Worm (Caenorhabditis elegans): Measurements from ENCODE around the gene K09H11.4.

K09H11.4 gene

DNA sequence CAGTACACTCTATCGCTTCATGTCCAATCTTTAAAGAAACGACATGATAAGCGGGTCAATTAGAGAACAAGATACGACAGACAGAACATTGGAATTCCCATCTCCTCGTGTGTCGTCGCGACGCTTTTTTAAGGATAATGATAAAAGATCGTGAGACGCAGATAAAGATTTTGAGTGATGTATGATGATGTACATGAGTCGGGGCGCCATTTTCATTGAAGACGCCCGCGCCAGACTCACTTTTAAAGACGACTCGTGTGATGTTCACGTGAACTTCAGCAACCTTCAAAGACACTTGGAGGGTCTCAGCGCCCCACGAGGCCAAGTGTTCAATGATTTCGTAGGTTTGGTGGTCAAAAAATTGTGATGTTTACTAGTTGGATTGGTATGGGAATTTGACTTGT is 41.9 kb upstream of the K09H11.4 start (continued):
- TF ChIP-seq nfya-1 (tag; optimal IDR thresholded peaks at IDR 0.05; ENCODE audit: borderline replicate concordance, insufficient read depth) = no peak
- TF ChIP-seq ceh-79 (tag; optimal IDR thresholded peaks at IDR 0.05) = no peak
- peak; percentile 26 for TF ChIP-seq die-1 (tag; optimal IDR thresholded peaks at IDR 0.05)
- TF ChIP-seq K12H6.12 (tag; optimal IDR thresholded peaks at IDR 0.05) = peak; percentile 18
- TF ChIP-seq lin-54 (GFP tag; optimal IDR thresholded peaks at IDR 0.05) = no peak

DNA sequence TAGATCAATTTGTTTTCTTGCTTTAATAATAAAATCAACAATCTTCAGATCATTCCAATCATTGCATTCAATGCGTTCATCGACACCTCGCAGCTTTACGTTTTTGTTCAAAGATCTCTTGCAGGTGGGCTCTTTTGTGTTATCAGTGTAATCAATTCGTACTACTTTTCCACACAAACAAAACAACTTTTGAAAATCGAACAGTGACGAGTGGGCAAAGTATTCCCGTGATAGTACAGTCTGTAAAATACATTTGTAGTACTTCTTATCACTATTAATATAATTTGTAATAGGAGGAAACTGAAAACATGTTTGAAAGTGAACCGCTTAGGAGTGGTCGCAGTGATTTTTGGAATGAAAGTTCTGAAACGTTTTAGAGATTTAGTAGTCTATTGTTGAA is 38.7 kb upstream of the K09H11.4 start, which contains the start of gene pgph-2:
Gene pgph-2, plus strand, starts transcription at position 47 of the 400 bp plus-strand sequence.
- TF ChIP-seq him-1 (tag; optimal IDR thresholded peaks at IDR 0.05) = no peak
- TF ChIP-seq efl-1 (GFP tag; optimal IDR thresholded peaks at IDR 0.05) = no peak
- no peak for TF ChIP-seq hmg-1.2 (GFP tag; IDR thresholded peaks at IDR 0.05)
- TF ChIP-seq ztf-22 (GFP tag; optimal IDR thresholded peaks at IDR 0.05) = no peak
- TF ChIP-seq let-607 (tag; optimal IDR thresholded peaks at IDR 0.05) = no peak
- TF ChIP-seq zfh-2 (GFP tag; conservative IDR thresholded peaks at IDR 0.05) = no peak

DNA sequence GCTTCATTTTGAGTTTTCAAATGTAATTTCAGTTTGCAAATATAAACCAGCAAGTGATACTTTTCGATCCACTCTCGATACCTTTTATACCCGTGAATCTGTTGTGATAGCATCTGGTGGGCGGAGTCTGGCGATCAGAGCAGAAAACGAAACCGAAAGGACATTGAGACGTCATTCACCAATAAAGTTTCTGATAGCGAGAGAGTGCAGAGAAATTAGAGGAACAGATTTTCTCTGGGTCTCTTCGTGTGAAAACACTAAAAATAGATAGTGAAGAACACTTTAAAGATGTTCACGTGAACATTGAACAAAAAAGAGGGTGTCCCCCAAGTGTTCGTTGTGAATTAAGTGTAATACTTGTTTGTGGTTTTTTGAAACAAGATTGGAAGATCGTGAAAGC is 37.4 kb upstream of the K09H11.4 start, which contains the start of gene pgph-3:
Gene pgph-3, minus strand, starts transcription at position 60 of the 400 bp plus-strand sequence.
- TF ChIP-seq snpc-1.1 (tag; optimal IDR thresholded peaks at IDR 0.05; ENCODE audit: insufficient read depth) (no peak), ztf-3 (GFP tag; optimal IDR thresholded peaks at IDR 0.05) (no peak), F49E8.2 (tag; optimal IDR thresholded peaks at IDR 0.05; ENCODE audit: insufficient read depth) (no peak), hmg-1.2 (GFP tag; IDR thresholded peaks at IDR 0.05) (peak; percentile 68; the same call in 1 of the 2 replicates), nhr-80 (tag; optimal IDR thresholded peaks at IDR 0.05) (peak; percentile 78), somi-1 (GFP tag; optimal IDR thresholded peaks at IDR 0.05) (peak; percentile 40), ztf-26 (tag; optimal IDR thresholded peaks at IDR 0.05) (peak; percentile 57), ZK185.1 (tag; optimal IDR thresholded peaks at IDR 0.05; ENCODE audit: poor library complexity, severe bottlenecking) (peak; percentile 8), C06A6.2 (GFP tag; conservative IDR thresholded peaks at IDR 0.05) (peak; percentile 37; the same call in 1 of the 2 replicates), ceh-27 (GFP tag; optimal IDR thresholded peaks at IDR 0.05) (peak; percentile 38), ccch-3 (GFP tag; optimal IDR thresholded peaks at IDR 0.05) (no peak), atf-7 (tag; optimal IDR thresholded peaks at IDR 0.05) (peak; percentile 55), Y56A3A.18 (GFP tag; IDR thresholded peaks at IDR 0.05) (0 out of 2 replicates have a peak, but pooled peaks have one; percentile 39), lin-40 (tag; optimal IDR thresholded peaks at IDR 0.05) (peak; percentile 81), lin-35 (GFP tag; optimal IDR thresholded peaks at IDR 0.05) (peak in 1 of 3 experiments; percentile 13), ets-4 (GFP tag; optimal IDR thresholded peaks at IDR 0.05) (peak; percentile 28), F39B2.1 (GFP tag; IDR thresholded peaks at IDR 0.05) (no peak)

- no peak for TF ChIP-seq rcor-1 (GFP tag; IDR thresholded peaks at IDR 0.05)
- no peak for TF ChIP-seq ztf-3 (GFP tag; optimal IDR thresholded peaks at IDR 0.05)
- TF ChIP-seq ceh-58 (GFP tag; IDR thresholded peaks at IDR 0.05) = no peak
- no peak for TF ChIP-seq F57A8.1 (GFP tag; optimal IDR thresholded peaks at IDR 0.05)
- TF ChIP-seq atf-7 (tag; optimal IDR thresholded peaks at IDR 0.05) = no peak
- TF ChIP-seq D2030.7 (GFP tag; IDR thresholded peaks at IDR 0.05) = no peak
- no peak for TF ChIP-seq hmg-1.2 (GFP tag; IDR thresholded peaks at IDR 0.05)
- TF ChIP-seq hsf-1 (GFP tag; IDR thresholded peaks at IDR 0.05) = no peak
- no peak for TF ChIP-seq Y56A3A.18 (GFP tag; IDR thresholded peaks at IDR 0.05)
- TF ChIP-seq snpc-3.4 (tag; optimal IDR thresholded peaks at IDR 0.05) = no peak
- no peak for TF ChIP-seq zim-3 (tag; optimal IDR thresholded peaks at IDR 0.05)
- TF ChIP-seq sptf-2 (GFP tag; optimal IDR thresholded peaks at IDR 0.05) = no peak
These were observed 33.8 kb upstream of the K09H11.4 start, which contains the start of gene C53A3.1 for ce11 chrV:5760132-5760531. Gene C53A3.1 (minus strand): TSS chrV:5760232.

Data from whole organism, young adult.